Worm (Caenorhabditis elegans): Measurements from ENCODE around the gene F40G9.17.

F40G9.17 gene

DNA sequence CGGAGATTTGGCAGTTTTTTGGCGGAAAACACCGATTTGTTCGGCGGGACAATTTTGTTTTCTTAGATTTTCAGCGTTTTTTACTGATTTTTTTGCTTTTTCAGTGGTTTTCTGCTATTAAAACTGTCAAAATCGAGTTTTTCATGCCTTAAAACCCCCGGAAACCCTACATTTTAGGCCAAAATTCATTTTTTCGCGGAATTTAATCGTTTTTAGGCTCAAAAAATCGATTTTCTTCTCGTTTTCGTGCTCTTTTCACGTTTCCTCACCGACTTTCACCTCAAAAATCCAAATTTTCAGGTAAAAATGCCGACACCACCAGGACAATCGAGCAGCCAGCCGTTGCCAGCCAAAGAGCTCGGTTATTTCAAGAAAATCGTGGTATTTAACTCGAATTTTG lies 41.3 kb downstream of the F40G9.17 start, which contains the start of gene hpo-29:
Gene hpo-29, plus strand, starts transcription at position 301 of the 400 bp plus-strand sequence.
- TF ChIP-seq flt-1 (GFP tag; IDR thresholded peaks at IDR 0.05) (no peak), T22C8.4 (GFP tag; IDR thresholded peaks at IDR 0.05) (no peak), klf-2 (GFP tag; conservative IDR thresholded peaks at IDR 0.05) (no peak), ztf-29 (GFP tag; IDR thresholded peaks at IDR 0.05) (no peak), tab-1 (GFP tag; IDR thresholded peaks at IDR 0.05) (no peak)

ce11 chrIII:251410-251809 lies 57.1 kb downstream of the F40G9.17 start:
- no peak for TF ChIP-seq flt-1 (GFP tag; IDR thresholded peaks at IDR 0.05)
- no peak for TF ChIP-seq ref-1 (GFP tag; conservative IDR thresholded peaks at IDR 0.05)
- TF ChIP-seq med-1 (GFP tag; optimal IDR thresholded peaks at IDR 0.05; ENCODE audit: insufficient read depth): no peak
- TF ChIP-seq klf-2 (GFP tag; conservative IDR thresholded peaks at IDR 0.05): no peak
- TF ChIP-seq tab-1 (GFP tag; IDR thresholded peaks at IDR 0.05): no peak
- no peak for TF ChIP-seq ztf-23 (GFP tag; IDR thresholded peaks at IDR 0.05)
- TF ChIP-seq cog-1 (tag; optimal IDR thresholded peaks at IDR 0.05): no peak
- no peak for TF ChIP-seq T22C8.4 (GFP tag; IDR thresholded peaks at IDR 0.05)
- TF ChIP-seq ztf-29 (GFP tag; IDR thresholded peaks at IDR 0.05): no peak

ce11 chrIII:254235-254634 lies 60.0 kb downstream of the F40G9.17 start, which contains the start of gene Y50D7A.3:
TSS of gene Y50D7A.3 (plus strand) at chrIII:254535.
- TF ChIP-seq flt-1 (GFP tag; IDR thresholded peaks at IDR 0.05): no peak
- no peak for TF ChIP-seq ztf-29 (GFP tag; IDR thresholded peaks at IDR 0.05)
- no peak for TF ChIP-seq T22C8.4 (GFP tag; IDR thresholded peaks at IDR 0.05)
- TF ChIP-seq ztf-23 (GFP tag; IDR thresholded peaks at IDR 0.05): no peak
- no peak for TF ChIP-seq klf-2 (GFP tag; conservative IDR thresholded peaks at IDR 0.05)
- TF ChIP-seq med-1 (GFP tag; optimal IDR thresholded peaks at IDR 0.05; ENCODE audit: insufficient read depth): no peak

Data from whole organism, midembryonic.